Fruit fly (Drosophila melanogaster) whole organism, prepupa: Measurements from ENCODE around the gene CG4069.

Experiments used
- Blimp-1 ChIP-seq: fragments of 200-800 bp; sonication (Bioruptor generic); optimal IDR thresholded peaks from 3 replicates; lab custom pipeline; 2017; ENCODE audit warnings: missing biosample characterization, missing genetic modification characterization, mild to moderate bottlenecking, moderate library complexity, missing genetic modification reagents
- CG10631 ChIP-seq: fragments of 200-800 bp; sonication (Bioruptor generic); optimal IDR thresholded peaks from 2 replicates; lab custom pipeline; 2016; ENCODE audit warnings: missing biosample characterization, missing genetic modification characterization
- CG10669 ChIP-seq: fragments of 200-800 bp; sonication (Bioruptor generic); optimal IDR thresholded peaks from 3 replicates; lab custom pipeline; 2018; ENCODE audit warnings: missing biosample characterization, mild to moderate bottlenecking, missing genetic modification characterization, moderate library complexity
- CG11902 ChIP-seq: fragments of 200-800 bp; sonication (Bioruptor generic); optimal IDR thresholded peaks from 3 replicates; lab custom pipeline; 2016; ENCODE audit warnings: missing biosample characterization, missing genetic modification characterization
- CG15336 ChIP-seq: fragments of 200-800 bp; sonication (Bioruptor generic); IDR thresholded peaks from 2 replicates; pipeline ENCODE4 v1.3.6; 2022; ENCODE audit warnings: missing biosample characterization, missing genetic modification characterization
- CG16779 ChIP-seq: fragments of 200-800 bp; sonication (Bioruptor generic); optimal IDR thresholded peaks from 3 replicates; lab custom pipeline; 2017; ENCODE audit warnings: missing biosample characterization, mild to moderate bottlenecking, missing genetic modification characterization
- CG3032 ChIP-seq: fragments of 200-800 bp; optimal IDR thresholded peaks from 2 replicates; lab custom pipeline; 2019; ENCODE audit warnings: missing biosample characterization, mild to moderate bottlenecking, missing genetic modification characterization, moderate library complexity
- CG31627 ChIP-seq: fragments of 200-800 bp; sonication (Bioruptor generic); optimal IDR thresholded peaks from 3 replicates; lab custom pipeline; 2016; ENCODE audit warnings: missing biosample characterization, missing genetic modification characterization
- CG34406 ChIP-seq: fragments of 200-800 bp; sonication (Bioruptor generic); optimal IDR thresholded peaks from 3 replicates; lab custom pipeline; 2016; ENCODE audit warnings: missing biosample characterization, missing genetic modification characterization
- CG3919 ChIP-seq: fragments of 200-800 bp; sonication (Bioruptor generic); optimal IDR thresholded peaks from 3 replicates; lab custom pipeline; 2016; ENCODE audit warnings: missing biosample characterization, missing genetic modification characterization
- CG4318 ChIP-seq: fragments of 200-800 bp; sonication (Bioruptor generic); optimal IDR thresholded peaks from 3 replicates; lab custom pipeline; 2017; ENCODE audit warnings: missing biosample characterization, mild to moderate bottlenecking, missing genetic modification characterization
- CG6276 ChIP-seq: fragments of 200-800 bp; sonication (Bioruptor generic); optimal IDR thresholded peaks from 2 replicates; lab custom pipeline; 2017; ENCODE audit warnings: missing biosample characterization, mild to moderate bottlenecking, missing genetic modification characterization
- CG6808 ChIP-seq: fragments of 200-800 bp; sonication (Bioruptor generic); optimal IDR thresholded peaks from 3 replicates; lab custom pipeline; 2017; ENCODE audit warnings: missing biosample characterization, missing genetic modification characterization, mild to moderate bottlenecking, moderate library complexity, missing genetic modification reagents
- CG6854 ChIP-seq: fragments of 200-800 bp; sonication (Bioruptor generic); optimal IDR thresholded peaks from 2 replicates; lab custom pipeline; 2017; ENCODE audit warnings: missing biosample characterization, mild to moderate bottlenecking, missing genetic modification characterization
- CG7368 ChIP-seq: fragments of 200-800 bp; sonication (Bioruptor generic); optimal IDR thresholded peaks from 3 replicates; lab custom pipeline; 2016; ENCODE audit warnings: missing biosample characterization, missing genetic modification characterization
- CG8119 ChIP-seq: fragments of 200-800 bp; sonication (Bioruptor generic); IDR thresholded peaks from 3 replicates; pipeline ENCODE4 v1.3.6; 2022; ENCODE audit warnings: missing biosample characterization, missing genetic modification characterization
- CG8319 ChIP-seq: fragments of 200-800 bp; sonication (Bioruptor generic); optimal IDR thresholded peaks from 3 replicates; lab custom pipeline; 2016; ENCODE audit warnings: missing biosample characterization, missing genetic modification characterization
- CG8632 ChIP-seq: fragments of 200-800 bp; sonication (Bioruptor generic); optimal IDR thresholded peaks from 3 replicates; lab custom pipeline; 2016; ENCODE audit warnings: missing biosample characterization, missing genetic modification characterization
- CG9139 ChIP-seq: fragments of 200-800 bp; sonication (Bioruptor generic); optimal IDR thresholded peaks from 3 replicates; lab custom pipeline; 2017; ENCODE audit warnings: missing biosample characterization, mild to moderate bottlenecking, missing genetic modification characterization
- Eip75B ChIP-seq: fragments of 200-800 bp; sonication (Bioruptor generic); optimal IDR thresholded peaks from 3 replicates; lab custom pipeline; 2016; ENCODE audit warnings: missing biosample characterization, missing genetic modification characterization
- Eip78C ChIP-seq: fragments of 200-800 bp; sonication (Bioruptor generic); peaks from one replicate; lab custom pipeline; 2016; ENCODE audit warnings: missing biosample characterization, missing genetic modification characterization
- Eip93F ChIP-seq: fragments of 200-800 bp; sonication (Bioruptor generic); optimal IDR thresholded peaks from 2 replicates; lab custom pipeline; 2016; ENCODE audit warnings: missing biosample characterization, mild to moderate bottlenecking, missing genetic modification characterization
- Ets21C ChIP-seq: fragments of 200-800 bp; sonication (Bioruptor generic); optimal IDR thresholded peaks from 3 replicates; lab custom pipeline; 2016; ENCODE audit warnings: missing biosample characterization, missing genetic modification characterization
- Hr38 ChIP-seq: sonication (Bioruptor generic); optimal IDR thresholded peaks from 2 replicates; lab custom pipeline; 2016; ENCODE audit warnings: missing biosample characterization, missing genetic modification characterization
- Hr39 ChIP-seq: fragments of 200-800 bp; sonication (Bioruptor generic); optimal IDR thresholded peaks from 2 replicates; lab custom pipeline; 2016; ENCODE audit warnings: missing biosample characterization, missing genetic modification characterization
- Hr4 ChIP-seq: fragments of 200-800 bp; sonication (Bioruptor generic); optimal IDR thresholded peaks from 3 replicates; lab custom pipeline; 2016; ENCODE audit warnings: missing biosample characterization, missing genetic modification characterization
- Lpt ChIP-seq: fragments of 200-800 bp; sonication (Bioruptor generic); optimal IDR thresholded peaks from 3 replicates; lab custom pipeline; 2016; ENCODE audit warnings: missing biosample characterization, missing genetic modification characterization
- Met ChIP-seq: fragments of 200-800 bp; sonication (Bioruptor generic); optimal IDR thresholded peaks from 3 replicates; lab custom pipeline; 2016; ENCODE audit warnings: missing biosample characterization, missing genetic modification characterization
- OdsH ChIP-seq: fragments of 200-800 bp; sonication (Bioruptor generic); optimal IDR thresholded peaks from 3 replicates; lab custom pipeline; 2016; ENCODE audit warnings: missing biosample characterization, missing genetic modification characterization
- Sox102F ChIP-seq: fragments of 200-800 bp; sonication (Bioruptor generic); optimal IDR thresholded peaks from 2 replicates; lab custom pipeline; 2016; ENCODE audit warnings: missing biosample characterization, mild to moderate bottlenecking, missing genetic modification characterization
- Sox14 ChIP-seq: fragments of 200-800 bp; sonication (Bioruptor generic); optimal IDR thresholded peaks from 3 replicates; lab custom pipeline; 2016; ENCODE audit warnings: missing biosample characterization, missing genetic modification characterization
- Sox15 ChIP-seq: fragments of 200-800 bp; sonication (Bioruptor generic); optimal IDR thresholded peaks from 3 replicates; lab custom pipeline; 2016; ENCODE audit warnings: missing biosample characterization, missing genetic modification characterization
- achi ChIP-seq: fragments of 200-800 bp; sonication (Bioruptor generic); optimal IDR thresholded peaks from 3 replicates; lab custom pipeline; 2016; ENCODE audit warnings: missing biosample characterization, missing genetic modification characterization
- acj6 ChIP-seq: fragments of 200-800 bp; sonication (Bioruptor generic); optimal IDR thresholded peaks from 3 replicates; lab custom pipeline; 2016; ENCODE audit warnings: missing biosample characterization, missing genetic modification characterization
- dac ChIP-seq: fragments of 200-800 bp; sonication (Bioruptor generic); optimal IDR thresholded peaks from 2 replicates; lab custom pipeline; 2017; ENCODE audit warnings: missing biosample characterization, mild to moderate bottlenecking, missing genetic modification characterization
- dsx ChIP-seq: fragments of 200-800 bp; optimal IDR thresholded peaks from 3 replicates; lab custom pipeline; 2019; ENCODE audit warnings: missing biosample characterization, mild to moderate bottlenecking, missing genetic modification characterization, moderate library complexity; ENCODE audit not compliant: poor library complexity, severe bottlenecking
- eg ChIP-seq: fragments of 200-800 bp; sonication (Bioruptor generic); IDR thresholded peaks from 3 replicates; pipeline ENCODE4 v1.3.6; 2022; ENCODE audit warnings: missing biosample characterization, missing genetic modification characterization
- fd85E ChIP-seq: fragments of 200-800 bp; sonication (Bioruptor generic); optimal IDR thresholded peaks from 3 replicates; lab custom pipeline; 2016; ENCODE audit warnings: missing biosample characterization, missing genetic modification characterization
- lz ChIP-seq: fragments of 200-800 bp; sonication (Bioruptor generic); optimal IDR thresholded peaks from 3 replicates; lab custom pipeline; 2016; ENCODE audit warnings: missing biosample characterization, missing genetic modification characterization
- net ChIP-seq: fragments of 200-800 bp; sonication (Bioruptor generic); optimal IDR thresholded peaks from 3 replicates; lab custom pipeline; 2016; ENCODE audit warnings: missing biosample characterization, missing genetic modification characterization
- pdm3 ChIP-seq: fragments of 200-800 bp; sonication (Bioruptor generic); optimal IDR thresholded peaks from 3 replicates; lab custom pipeline; 2016; ENCODE audit warnings: missing biosample characterization, missing genetic modification characterization
- salr ChIP-seq, 2 experiments: fragments of 200-800 bp; sonication (Bioruptor generic); optimal IDR thresholded peaks; 3 replicates each; lab custom pipeline; 2016 to 2018; ENCODE audit warnings: missing biosample characterization in 2 of 2, missing genetic modification characterization in 2 of 2, mild to moderate bottlenecking in 1 of 2
- spab ChIP-seq: fragments of 200-800 bp; sonication (Bioruptor generic); optimal IDR thresholded peaks from 2 replicates; lab custom pipeline; 2017; ENCODE audit warnings: missing biosample characterization, mild to moderate bottlenecking, missing genetic modification characterization, missing genetic modification reagents
- ss ChIP-seq, 2 experiments: fragments of 200-800 bp; sonication (Bioruptor generic); optimal IDR thresholded peaks; 2 replicates in 1 of 2; 3 replicates in 1 of 2; lab custom pipeline; 2017 to 2018; ENCODE audit warnings: mild to moderate bottlenecking in 2 of 2, missing biosample characterization in 2 of 2, missing genetic modification characterization in 2 of 2, moderate library complexity in 1 of 2
- svp ChIP-seq: fragments of 200-800 bp; sonication (Bioruptor generic); peaks from one replicate; lab custom pipeline; 2016; ENCODE audit warnings: missing biosample characterization, missing genetic modification characterization
- vri ChIP-seq: fragments of 200-800 bp; sonication (Bioruptor generic); optimal IDR thresholded peaks from 3 replicates; lab custom pipeline; 2016; ENCODE audit warnings: missing biosample characterization, mild to moderate bottlenecking, missing genetic modification characterization

The CG4069 gene

dm6 chr3L:12515691-12516455 lies 21.2 kb downstream of the CG4069 start (continued):
- TF ChIP-seq Sox15 (GFP tag; lab: Kevin White, UChicago) (no peak), CG3919 (GFP tag; lab: Kevin White, UChicago) (no peak), CG31627 (GFP tag; lab: Kevin White, UChicago) (no peak), CG15336 (GFP tag; lab: Robert Waterston, UW) (peak; percentile 87), vri (peak; percentile 53), Eip93F (GFP tag; lab: Kevin White, UChicago) (no peak), CG3032 (peak; percentile 43), Hr38 (GFP tag; lab: Kevin White, UChicago) (no peak), dac (peak; percentile 55), Lpt (GFP tag; lab: Kevin White, UChicago) (peak; percentile 83), CG11902 (GFP tag; lab: Kevin White, UChicago) (no peak), Sox102F (GFP tag; lab: Kevin White, UChicago) (no peak), OdsH (GFP tag; lab: Kevin White, UChicago) (no peak), fd85E (GFP tag; lab: Kevin White, UChicago) (no peak), ss (GFP tag; optimal IDR thresholded peaks at IDR 0.05; lab: Kevin White, UChicago) (peak; percentile 89 to 90), CG4318 (GFP tag; lab: Kevin White, UChicago) (no peak), eg (GFP tag; lab: Robert Waterston, UW) (peak; percentile 90), svp (GFP tag; lab: Kevin White, UChicago) (peak; percentile 95), Ets21C (no peak), CG6854 (GFP tag; lab: Kevin White, UChicago) (peak; percentile 44), Hr4 (GFP tag; lab: Kevin White, UChicago) (peak; percentile 46), CG7368 (no peak), net (GFP tag; lab: Kevin White, UChicago) (peak; percentile 54), spab (GFP tag; lab: Kevin White, UChicago) (peak; percentile 77), CG16779 (peak; percentile 93), Eip78C (GFP tag; lab: Kevin White, UChicago) (peak; percentile 26)

dm6 chr3L:12514762-12515215 lies 22.3 kb downstream of the CG4069 start, which contains the start of the genes sti and tral:
Gene sti, minus strand, starts transcription at chr3L:12514815.
Gene tral, plus strand, starts transcription at chr3L:12515059.
- TF ChIP-seq CG16779: no peak
- peak; percentile 84 for TF ChIP-seq CG8319
- no peak for TF ChIP-seq acj6 (GFP tag; lab: Kevin White, UChicago)
- peak; percentile 75 for TF ChIP-seq CG34406 (GFP tag; lab: Kevin White, UChicago)
- peak; percentile 88 for TF ChIP-seq CG10631 (GFP tag; lab: Kevin White, UChicago)
- peak; percentile 92 for TF ChIP-seq Hr39 (GFP tag; lab: Kevin White, UChicago)
- peak; percentile 82 for TF ChIP-seq CG11902 (GFP tag; lab: Kevin White, UChicago)
- peak; percentile 22 for TF ChIP-seq Eip93F (GFP tag; lab: Kevin White, UChicago)
- peak; percentile 44 for TF ChIP-seq CG6854 (GFP tag; lab: Kevin White, UChicago)
- peak; percentile 87 for TF ChIP-seq Met (GFP tag; lab: Kevin White, UChicago)
- peak; percentile 71 for TF ChIP-seq CG3032
- no peak for TF ChIP-seq Eip75B
- peak; percentile 87 for TF ChIP-seq OdsH (GFP tag; lab: Kevin White, UChicago)
- TF ChIP-seq lz (GFP tag; lab: Kevin White, UChicago): peak; percentile 92
- peak; percentile 84 for TF ChIP-seq Ets21C
- peak in 1 of 2 experiments; percentile 58 for TF ChIP-seq ss (GFP tag; optimal IDR thresholded peaks at IDR 0.05; lab: Kevin White, UChicago)
- TF ChIP-seq pdm3 (GFP tag; lab: Kevin White, UChicago): no peak
- no peak for TF ChIP-seq spab (GFP tag; lab: Kevin White, UChicago)
- TF ChIP-seq dsx (GFP tag; lab: Kevin White, UChicago): no peak
- TF ChIP-seq Sox15 (GFP tag; lab: Kevin White, UChicago): peak; percentile 82
- TF ChIP-seq CG10669 (GFP tag; lab: Kevin White, UChicago): no peak
- TF ChIP-seq eg (GFP tag; lab: Robert Waterston, UW): peak; percentile 69
- peak; percentile 29 for TF ChIP-seq CG9139 (GFP tag; lab: Kevin White, UChicago)
- no peak for TF ChIP-seq CG6276 (GFP tag; lab: Kevin White, UChicago)
- peak; percentile 87 for TF ChIP-seq Sox14
- TF ChIP-seq Eip78C (GFP tag; lab: Kevin White, UChicago): no peak
- TF ChIP-seq Blimp-1: peak; percentile 52
- TF ChIP-seq fd85E (GFP tag; lab: Kevin White, UChicago): peak; percentile 54
- TF ChIP-seq salr (GFP tag; optimal IDR thresholded peaks at IDR 0.05; lab: Kevin White, UChicago): peak in 1 of 2 experiments; percentile 43
- peak; percentile 69 for TF ChIP-seq CG8632 (GFP tag; lab: Kevin White, UChicago)
- TF ChIP-seq CG31627 (GFP tag; lab: Kevin White, UChicago): peak; percentile 93
- TF ChIP-seq achi: peak; percentile 88
- TF ChIP-seq CG3919 (GFP tag; lab: Kevin White, UChicago): peak; percentile 89
- TF ChIP-seq CG6808 (GFP tag; lab: Kevin White, UChicago): peak; percentile 35
- no peak for TF ChIP-seq vri
- 0 out of 3 replicates have a peak, but pooled peaks have one; percentile 15 for TF ChIP-seq CG8119 (GFP tag; lab: Robert Waterston, UW)
